Worm (Caenorhabditis elegans): Measurements from ENCODE around the gene C54D1.7.

DNA sequence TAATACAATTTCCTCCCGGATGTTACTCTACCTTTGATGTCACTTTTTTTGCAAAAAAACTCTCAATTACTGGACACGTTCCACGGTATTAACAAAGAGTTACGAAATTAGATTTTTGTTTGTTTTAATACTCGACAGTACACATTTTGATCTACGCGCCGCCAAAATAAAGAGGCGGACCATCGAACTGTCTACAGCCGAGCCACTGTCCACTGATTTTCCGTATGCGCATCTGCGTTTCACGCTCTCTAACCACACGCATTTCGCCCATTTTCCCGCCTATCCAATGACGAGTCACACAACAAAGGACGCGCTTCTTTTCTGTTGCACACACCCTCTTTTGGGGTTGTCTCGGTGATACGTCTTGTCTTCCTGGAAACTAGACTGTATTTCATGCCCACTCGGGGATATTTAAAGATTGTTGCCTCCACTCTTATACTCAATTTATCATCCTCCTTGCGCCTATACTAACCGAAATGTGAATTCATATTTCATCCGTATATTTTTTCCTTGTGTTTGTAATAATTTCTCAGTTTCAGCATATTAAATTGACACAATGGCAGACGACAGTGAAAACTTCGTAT, 44.1 kb upstream of the C54D1.7 start, which contains the start of gene C55B6.1:
- TF ChIP-seq zag-1 (tag; optimal IDR thresholded peaks at IDR 0.05): no peak
- no peak for TF ChIP-seq hlh-30 (tag; optimal IDR thresholded peaks at IDR 0.05; ENCODE audit: insufficient read depth)
- TF ChIP-seq ZK546.5 (tag; optimal IDR thresholded peaks at IDR 0.05): no peak
- TF ChIP-seq spr-3 (GFP tag; optimal IDR thresholded peaks at IDR 0.05): no peak
- TF ChIP-seq saeg-2 (GFP tag; IDR thresholded peaks at IDR 0.05): no peak
- no peak for TF ChIP-seq daf-12 (tag; optimal IDR thresholded peaks at IDR 0.05)
- TF ChIP-seq fkh-10 (GFP tag; optimal IDR thresholded peaks at IDR 0.05): no peak
- TF ChIP-seq mep-1 (tag; optimal IDR thresholded peaks at IDR 0.05): no peak
- no peak for TF ChIP-seq ama-1 (optimal IDR thresholded peaks at IDR 0.05)
- TF ChIP-seq ceh-62 (tag; optimal IDR thresholded peaks at IDR 0.05): no peak

Data from whole organism, L4 larva.